Fruit fly (Drosophila melanogaster) whole organism, pupa: ENCODE data around the gene Cdc14.

Experiments used
- CG10348 ChIP-seq: fragments of 200-800 bp; sonication (Bioruptor generic); IDR thresholded peaks from 2 replicates; pipeline ENCODE4 v1.3.6; 2022; ENCODE audit warnings: missing biosample characterization, missing genetic modification characterization
- CG14655 ChIP-seq: fragments of 200-800 bp; sonication (Bioruptor generic); optimal IDR thresholded peaks from 3 replicates; lab custom pipeline; 2017; ENCODE audit warnings: mild to moderate bottlenecking, missing biosample characterization, missing genetic modification reagents, missing genetic modification characterization
- CG15710 ChIP-seq: fragments of 200-800 bp; sonication (Bioruptor generic); optimal IDR thresholded peaks from 2 replicates; lab custom pipeline; 2018; ENCODE audit warnings: missing biosample characterization, mild to moderate bottlenecking, missing genetic modification characterization, moderate library complexity
- CG17806 ChIP-seq: fragments of 200-800 bp; sonication (Bioruptor generic); optimal IDR thresholded peaks from 2 replicates; lab custom pipeline; 2018; ENCODE audit warnings: missing biosample characterization, mild to moderate bottlenecking, missing genetic modification characterization, moderate library complexity
- CG4496 ChIP-seq: fragments of 200-800 bp; sonication (Bioruptor generic); IDR thresholded peaks from 3 replicates; pipeline ENCODE4 v1.3.6; 2022; ENCODE audit warnings: missing biosample characterization, missing genetic modification characterization
- D1 ChIP-seq: fragments of 200-800 bp; sonication (Bioruptor generic); optimal IDR thresholded peaks from 2 replicates; lab custom pipeline; 2018; ENCODE audit warnings: missing biosample characterization, mild to moderate bottlenecking, missing genetic modification characterization, moderate library complexity
- Ets98B ChIP-seq: fragments of 200-800 bp; sonication (Bioruptor generic); IDR thresholded peaks from 2 replicates; pipeline ENCODE4 v1.3.6; 2022; ENCODE audit warnings: missing biosample characterization, missing genetic modification characterization
- Snoo ChIP-seq: fragments of 200-800 bp; sonication (Bioruptor generic); optimal IDR thresholded peaks from 3 replicates; lab custom pipeline; 2017; ENCODE audit warnings: missing biosample characterization, mild to moderate bottlenecking, missing genetic modification characterization, inconsistent platforms
- fd96Ca ChIP-seq: fragments of 200-800 bp; sonication (Bioruptor generic); IDR thresholded peaks from 3 replicates; pipeline ENCODE4 v1.3.6; 2022; ENCODE audit warnings: missing biosample characterization, missing genetic modification characterization

- TF ChIP-seq CG4496 (GFP tag; lab: Robert Waterston, UW) (no peak), CG14655 (GFP tag; lab: Kevin White, UChicago) (no peak), CG15710 (tag; lab: Kevin White, UChicago) (no peak), Ets98B (GFP tag; lab: Robert Waterston, UW) (no peak), D1 (no peak), Snoo (tag; lab: Kevin White, UChicago) (no peak), CG17806 (tag; lab: Kevin White, UChicago) (no peak), fd96Ca (GFP tag; lab: Robert Waterston, UW) (no peak), CG10348 (GFP tag; lab: Robert Waterston, UW) (no peak)
Observed at dm6 chr2L:7777979-7778692, 32.4 kb downstream of the Cdc14 start, which contains the start of gene CG7179.
